Worm (Caenorhabditis elegans) whole organism, L4 larva: Measurements from ENCODE around the gene mmaa-1.

ENCODE experiments used
- aly-2 ChIP-seq: sonication (generic microtip); optimal IDR thresholded peaks from 2 replicates; lab custom pipeline; 2018; ENCODE audit warnings: missing biosample characterization, missing genetic modification characterization
- cey-2 ChIP-seq: sonication (generic microtip); optimal IDR thresholded peaks from 3 replicates; lab custom pipeline; 2017; ENCODE audit warnings: missing genetic modification characterization, mild to moderate bottlenecking, missing compliant biosample characterization, antibody characterized with exemption, borderline replicate concordance; ENCODE audit not compliant: insufficient read depth
- daf-16 ChIP-seq, 3 experiments: sonication (generic microtip); optimal IDR thresholded peaks; 2 replicates each; lab custom pipeline; 2016 to 2017; ENCODE audit warnings: missing genetic modification characterization in 3 of 3, missing genetic modification reagents in 3 of 3, mild to moderate bottlenecking in 2 of 3, missing compliant biosample characterization in 2 of 3, missing biosample characterization in 1 of 3, moderate library complexity in 1 of 3
- duxl-1 ChIP-seq: sonication (generic microtip); optimal IDR thresholded peaks from 2 replicates; lab custom pipeline; 2016; ENCODE audit warnings: mild to moderate bottlenecking, missing genetic modification characterization, moderate library complexity, missing compliant biosample characterization; ENCODE audit not compliant: poor library complexity
- hlh-30 ChIP-seq: sonication (generic microtip); optimal IDR thresholded peaks from 2 replicates; lab custom pipeline; 2017; ENCODE audit warnings: antibody characterized with exemption, mild to moderate bottlenecking, missing genetic modification characterization, missing compliant biosample characterization; ENCODE audit not compliant: insufficient read depth
- mdl-1 ChIP-seq, 2 experiments: fragments of 150-350 bp in 1 of 2; sonication (generic microtip) in 1 of 2; optimal IDR thresholded peaks; 2 replicates each; lab custom pipeline; 2014 to 2017; ENCODE audit warnings: missing biosample characterization in 2 of 2, missing genetic modification characterization in 2 of 2
- nhr-10 ChIP-seq: fragments of 150-350 bp; optimal IDR thresholded peaks from 2 replicates; lab custom pipeline; 2014; ENCODE audit warnings: missing biosample characterization, missing genetic modification characterization
- nhr-237 ChIP-seq: sonication (generic microtip); optimal IDR thresholded peaks from 2 replicates; lab custom pipeline; 2017; ENCODE audit warnings: missing biosample characterization, missing genetic modification characterization
- nhr-6 ChIP-seq: fragments of 150-350 bp; optimal IDR thresholded peaks from 2 replicates; lab custom pipeline; 2014; ENCODE audit warnings: missing biosample characterization, missing genetic modification characterization
- sdz-12 ChIP-seq: fragments of 200-800 bp; sonication (Bioruptor generic); optimal IDR thresholded peaks from 2 replicates; lab custom pipeline; 2018; ENCODE audit warnings: mild to moderate bottlenecking, missing genetic modification characterization, missing compliant biosample characterization
- zag-1 ChIP-seq: fragments of 150-350 bp; optimal IDR thresholded peaks from 2 replicates; lab custom pipeline; 2014; ENCODE audit warnings: missing biosample characterization, missing genetic modification characterization

DNA sequence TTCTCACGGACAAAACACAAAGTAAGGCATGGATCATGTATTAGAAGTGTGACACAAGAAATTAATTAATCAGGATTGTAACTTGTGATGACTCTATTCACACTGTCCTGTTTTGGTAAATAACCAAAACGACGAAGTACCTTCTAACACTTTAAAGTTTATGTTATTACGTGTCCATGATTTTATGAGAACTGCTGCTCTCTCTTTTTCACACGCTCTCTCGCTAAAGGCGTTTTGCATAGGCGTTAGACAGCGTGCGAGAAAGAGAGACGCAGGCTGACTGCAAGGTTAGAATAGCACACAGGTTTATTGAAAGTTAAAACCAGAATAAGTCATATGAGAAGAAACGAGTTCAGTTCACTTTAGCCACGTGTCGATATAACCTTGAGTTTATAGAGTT is 10.9 kb downstream of the mmaa-1 start:
- TF ChIP-seq mdl-1 (tag; optimal IDR thresholded peaks at IDR 0.05; lab: Kevin White, UChicago): no peak
- no peak for TF ChIP-seq aly-2
- no peak for TF ChIP-seq nhr-10 (tag; lab: Kevin White, UChicago)
- no peak for TF ChIP-seq duxl-1 (tag; lab: Kevin White, UChicago)
- TF ChIP-seq sdz-12 (GFP tag; lab: Kevin White, UChicago): no peak
- TF ChIP-seq hlh-30 (tag; lab: Kevin White, UChicago): peak; percentile 37
- TF ChIP-seq cey-2 (tag; lab: Kevin White, UChicago): no peak
- TF ChIP-seq nhr-6: no peak
- TF ChIP-seq daf-16 (GFP tag; optimal IDR thresholded peaks at IDR 0.05; lab: Kevin White, UChicago): no peak
- TF ChIP-seq daf-16 (tag; optimal IDR thresholded peaks at IDR 0.05; lab: Kevin White, UChicago): no peak
- TF ChIP-seq nhr-237 (tag; lab: Kevin White, UChicago): no peak
- no peak for TF ChIP-seq zag-1 (tag; lab: Kevin White, UChicago)
